Fruit fly (Drosophila melanogaster) whole organism: ENCODE measurements around the gene CG5783.

ENCODE experiments used
- CG8478 ChIP-seq: fragments of >200 bp; optimal IDR thresholded peaks from 2 replicates; lab custom pipeline; 2018; ENCODE audit warnings: inconsistent platforms
- Dll ChIP-seq: fragments of >200 bp; optimal IDR thresholded peaks from 2 replicates; lab custom pipeline; 2017
- EcR ChIP-seq, 2 experiments: fragments of >200 bp; optimal IDR thresholded peaks; 2 replicates each; lab custom pipeline; 2017; ENCODE audit warnings: missing biosample characterization in 2 of 2, missing genetic modification characterization in 2 of 2, missing genetic modification reagents in 2 of 2
- pan ChIP-seq: fragments of >200 bp; optimal IDR thresholded peaks from 2 replicates; lab custom pipeline; 2017
- psq ChIP-seq: fragments of >200 bp; optimal IDR thresholded peaks from 2 replicates; lab custom pipeline; 2017
- usp ChIP-seq: fragments of >200 bp; optimal IDR thresholded peaks from 2 replicates; lab custom pipeline; 2017; ENCODE audit warnings: missing biosample characterization, missing genetic modification characterization, mixed read lengths

The CG5783 gene

DNA sequence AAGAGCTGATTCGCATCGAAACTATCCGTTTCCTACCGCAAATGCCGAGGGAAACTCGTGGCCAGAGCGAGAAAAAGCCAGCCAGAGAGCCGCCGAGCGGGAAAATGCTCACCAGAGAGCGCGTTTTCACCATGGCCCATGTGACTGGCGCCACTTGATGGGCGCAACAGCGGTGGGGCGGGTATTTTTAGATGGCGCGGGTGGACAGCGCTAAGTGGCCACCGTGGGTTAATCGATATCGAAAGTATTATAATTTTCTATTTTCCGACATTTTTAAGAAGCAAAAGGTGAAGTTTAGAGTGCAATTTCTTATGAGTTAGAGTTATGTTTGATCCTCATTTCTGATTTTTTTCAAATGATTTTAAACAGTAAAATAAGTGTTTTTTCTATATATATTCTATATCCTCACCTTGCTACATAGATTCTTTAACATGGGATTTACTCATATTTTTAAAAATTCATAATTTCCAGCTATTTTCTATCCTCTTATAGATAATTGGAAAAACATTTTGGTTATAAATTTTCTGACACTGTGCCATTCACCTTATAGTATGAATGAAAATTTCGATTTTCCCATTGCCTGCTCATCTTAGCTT is 28.9 kb downstream of the CG5783 start, which contains the start of gene Ptp36E:
Gene Ptp36E (minus strand): TSS at position 360 of the 596 bp plus-strand sequence.
- TF ChIP-seq pan (lab: Kevin White, UChicago) (no peak), Dll (lab: Kevin White, UChicago) (peak; percentile 64), CG8478 (no peak)

DNA sequence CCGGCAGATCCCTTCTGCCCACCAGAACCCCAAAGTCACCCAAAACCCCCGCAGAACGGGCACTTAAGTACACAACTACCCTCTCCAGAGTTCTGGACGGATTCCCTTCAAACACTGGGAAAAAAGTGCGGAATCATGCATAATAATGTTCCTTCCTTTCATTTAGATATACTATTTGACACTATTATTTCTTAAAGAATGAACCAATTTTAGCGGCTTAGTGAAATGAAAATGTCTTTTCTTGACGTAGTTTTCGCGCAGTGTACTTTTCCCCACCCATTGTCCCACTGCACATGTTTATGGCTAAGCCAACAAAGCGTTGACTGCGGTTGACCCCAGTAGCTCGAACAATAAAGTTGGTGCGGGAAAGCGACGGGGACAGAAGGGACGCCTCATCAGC is 30.9 kb downstream of the CG5783 start:
- TF ChIP-seq psq (lab: Kevin White, UChicago) (no peak), usp (GFP tag; lab: Kevin White, UChicago) (no peak), pan (lab: Kevin White, UChicago) (no peak), EcR (GFP tag; optimal IDR thresholded peaks at IDR 0.05; lab: Kevin White, UChicago) (no peak), Dll (lab: Kevin White, UChicago) (no peak), CG8478 (no peak)

DNA sequence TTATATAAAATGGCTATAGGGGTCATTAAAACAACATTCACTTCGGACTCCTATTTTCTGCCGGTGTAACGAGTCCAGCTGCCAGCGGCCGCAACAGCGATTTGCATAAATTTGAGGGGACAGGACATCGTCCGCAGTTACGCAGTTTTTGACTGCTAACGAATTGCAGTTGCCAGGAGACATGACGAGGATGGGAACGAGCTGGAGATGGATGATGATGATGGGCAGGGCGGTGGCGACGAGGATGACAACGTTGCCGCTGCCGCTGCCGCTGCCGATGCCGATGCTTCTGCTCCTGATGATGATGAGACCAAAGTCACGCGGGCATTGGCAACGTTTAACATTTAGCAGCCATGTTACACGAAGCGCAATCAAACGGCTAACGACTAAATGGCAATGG is 47.0 kb downstream of the CG5783 start:
- TF ChIP-seq Dll (lab: Kevin White, UChicago) = no peak
- no peak for TF ChIP-seq CG8478
- no peak for TF ChIP-seq psq (lab: Kevin White, UChicago)
- no peak for TF ChIP-seq EcR (GFP tag; optimal IDR thresholded peaks at IDR 0.05; lab: Kevin White, UChicago)
- TF ChIP-seq usp (GFP tag; lab: Kevin White, UChicago) = no peak
- TF ChIP-seq pan (lab: Kevin White, UChicago) = no peak
